Fruit fly (Drosophila melanogaster) whole organism, pupa: ENCODE data around the gene GatA.

Experiments used
- CG10348 ChIP-seq: fragments of 200-800 bp; sonication (Bioruptor generic); IDR thresholded peaks from 2 replicates; pipeline ENCODE4 v1.3.6; 2022; ENCODE audit warnings: missing biosample characterization, missing genetic modification characterization
- CG12605 ChIP-seq: fragments of 200-800 bp; sonication (Bioruptor generic); IDR thresholded peaks from 2 replicates; pipeline ENCODE4 v1.3.6; 2022; ENCODE audit warnings: missing biosample characterization, missing genetic modification characterization
- CG13204 ChIP-seq: fragments of 200-800 bp; sonication (Bioruptor generic); optimal IDR thresholded peaks from 2 replicates; lab custom pipeline; 2018; ENCODE audit warnings: missing biosample characterization, mild to moderate bottlenecking, missing genetic modification characterization, moderate library complexity
- CG14655 ChIP-seq: fragments of 200-800 bp; sonication (Bioruptor generic); optimal IDR thresholded peaks from 3 replicates; lab custom pipeline; 2017; ENCODE audit warnings: mild to moderate bottlenecking, missing biosample characterization, missing genetic modification reagents, missing genetic modification characterization
- CG15710 ChIP-seq: fragments of 200-800 bp; sonication (Bioruptor generic); optimal IDR thresholded peaks from 2 replicates; lab custom pipeline; 2018; ENCODE audit warnings: missing biosample characterization, mild to moderate bottlenecking, missing genetic modification characterization, moderate library complexity
- CG17806 ChIP-seq: fragments of 200-800 bp; sonication (Bioruptor generic); optimal IDR thresholded peaks from 2 replicates; lab custom pipeline; 2018; ENCODE audit warnings: missing biosample characterization, mild to moderate bottlenecking, missing genetic modification characterization, moderate library complexity
- CG32121 ChIP-seq: fragments of 200-800 bp; sonication (Bioruptor generic); IDR thresholded peaks from 2 replicates; pipeline ENCODE4 v1.3.6; 2022; ENCODE audit warnings: missing biosample characterization, missing genetic modification characterization
- CG34367 ChIP-seq: fragments of 200-800 bp; sonication (Bioruptor generic); optimal IDR thresholded peaks from 2 replicates; lab custom pipeline; 2018; ENCODE audit warnings: missing biosample characterization, mild to moderate bottlenecking, missing genetic modification characterization
- CG4496 ChIP-seq: fragments of 200-800 bp; sonication (Bioruptor generic); IDR thresholded peaks from 3 replicates; pipeline ENCODE4 v1.3.6; 2022; ENCODE audit warnings: missing biosample characterization, missing genetic modification characterization
- CG8159 ChIP-seq: fragments of 200-800 bp; sonication (Bioruptor generic); optimal IDR thresholded peaks from 3 replicates; lab custom pipeline; 2018; ENCODE audit warnings: missing biosample characterization, mild to moderate bottlenecking, missing genetic modification characterization, moderate library complexity
- CG8301 ChIP-seq: fragments of 200-800 bp; sonication (Bioruptor generic); optimal IDR thresholded peaks from 2 replicates; lab custom pipeline; 2018; ENCODE audit warnings: missing biosample characterization, mild to moderate bottlenecking, missing genetic modification characterization
- CG9948 ChIP-seq: fragments of 200-800 bp; sonication (Bioruptor generic); optimal IDR thresholded peaks from 2 replicates; lab custom pipeline; 2018; ENCODE audit warnings: missing biosample characterization, mild to moderate bottlenecking, missing genetic modification characterization, moderate library complexity
- D1 ChIP-seq: fragments of 200-800 bp; sonication (Bioruptor generic); optimal IDR thresholded peaks from 2 replicates; lab custom pipeline; 2018; ENCODE audit warnings: missing biosample characterization, mild to moderate bottlenecking, missing genetic modification characterization, moderate library complexity
- EcR ChIP-seq: fragments of 200-800 bp; sonication (Bioruptor generic); optimal IDR thresholded peaks from 3 replicates; lab custom pipeline; 2019; ENCODE audit warnings: missing biosample characterization, missing genetic modification characterization, mild to moderate bottlenecking, moderate library complexity, missing genetic modification reagents
- Ets98B ChIP-seq: fragments of 200-800 bp; sonication (Bioruptor generic); IDR thresholded peaks from 2 replicates; pipeline ENCODE4 v1.3.6; 2022; ENCODE audit warnings: missing biosample characterization, missing genetic modification characterization
- Pif1A ChIP-seq: fragments of 200-800 bp; sonication (Bioruptor generic); optimal IDR thresholded peaks from 3 replicates; lab custom pipeline; 2016; ENCODE audit warnings: missing biosample characterization, missing genetic modification characterization
- Pif1B ChIP-seq: fragments of 200-800 bp; sonication (Bioruptor generic); optimal IDR thresholded peaks from 3 replicates; lab custom pipeline; 2016; ENCODE audit warnings: missing biosample characterization, missing genetic modification characterization
- Snoo ChIP-seq: fragments of 200-800 bp; sonication (Bioruptor generic); optimal IDR thresholded peaks from 3 replicates; lab custom pipeline; 2017; ENCODE audit warnings: missing biosample characterization, mild to moderate bottlenecking, missing genetic modification characterization, inconsistent platforms
- fd96Ca ChIP-seq: fragments of 200-800 bp; sonication (Bioruptor generic); IDR thresholded peaks from 3 replicates; pipeline ENCODE4 v1.3.6; 2022; ENCODE audit warnings: missing biosample characterization, missing genetic modification characterization
- gl ChIP-seq: fragments of 200-800 bp; sonication (Bioruptor generic); optimal IDR thresholded peaks from 2 replicates; lab custom pipeline; 2018; ENCODE audit warnings: missing biosample characterization, mild to moderate bottlenecking, missing genetic modification characterization

Gene GatA

dm6 chr3R:19071951-19072350 lies 43.3 kb upstream of the GatA start:
- TF ChIP-seq CG9948 (no peak), EcR (GFP tag; lab: Kevin White, UChicago) (peak; percentile 96)

DNA sequence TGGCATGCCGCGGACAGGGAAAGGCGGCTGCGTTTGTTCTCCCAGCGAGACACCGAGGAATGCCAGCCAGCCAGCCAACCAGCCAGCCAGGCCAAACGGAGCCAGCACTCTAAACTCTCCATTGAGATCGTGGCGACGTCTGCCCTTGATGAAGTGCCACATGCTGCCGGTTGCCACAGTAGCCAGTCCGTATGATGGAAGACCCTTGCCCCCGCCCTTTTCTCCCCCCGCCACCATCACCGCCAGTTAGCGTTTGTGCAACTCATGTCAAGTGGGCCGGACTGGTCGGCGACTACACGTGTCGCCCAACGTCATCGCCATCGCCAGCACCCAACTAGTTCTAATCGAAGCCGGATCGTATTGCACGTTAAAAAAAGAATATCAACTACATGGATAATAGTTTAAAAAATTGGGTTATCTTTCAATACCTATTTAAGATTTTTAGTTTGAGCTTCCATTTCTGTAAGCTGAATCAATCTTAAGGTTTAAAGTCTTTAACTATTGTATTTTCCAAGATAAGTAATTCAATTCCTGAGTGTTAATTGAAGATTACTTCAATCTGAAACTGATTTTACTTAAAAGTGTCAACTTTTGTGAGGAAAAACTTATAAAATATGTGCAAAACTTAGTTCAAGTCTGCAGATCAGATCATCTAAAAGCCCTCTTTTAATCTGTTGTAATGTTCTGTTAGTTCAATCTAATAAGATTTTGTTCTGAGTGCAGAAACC lies 41.7 kb upstream of the GatA start:
- TF ChIP-seq CG13204 = no peak
- TF ChIP-seq CG8301 (tag; lab: Kevin White, UChicago) = peak; percentile 69
- no peak for TF ChIP-seq Ets98B (GFP tag; lab: Robert Waterston, UW)
- peak; percentile 37 for TF ChIP-seq CG34367 (tag; lab: Kevin White, UChicago)
- TF ChIP-seq CG8159 (tag; lab: Kevin White, UChicago) = peak; percentile 57
- TF ChIP-seq CG15710 = peak; percentile 45
- peak; percentile 40 for TF ChIP-seq CG17806 (tag; lab: Kevin White, UChicago)
- peak; percentile 60 for TF ChIP-seq CG9948
- TF ChIP-seq CG14655 (GFP tag; lab: Kevin White, UChicago) = peak; percentile 80
- TF ChIP-seq D1 (tag; lab: Kevin White, UChicago) = peak; percentile 7
- TF ChIP-seq CG12605 (GFP tag; lab: Robert Waterston, UW) = no peak
- no peak for TF ChIP-seq fd96Ca
- TF ChIP-seq CG10348 (GFP tag; lab: Robert Waterston, UW) = no peak
- TF ChIP-seq Pif1A (GFP tag; lab: Kevin White, UChicago) = peak; percentile 21
- TF ChIP-seq EcR (GFP tag; lab: Kevin White, UChicago) = no peak

- TF ChIP-seq Snoo (tag; lab: Kevin White, UChicago) (no peak), CG9948 (peak; percentile 41), Ets98B (GFP tag; lab: Robert Waterston, UW) (no peak), CG8159 (tag; lab: Kevin White, UChicago) (peak; percentile 8), CG14655 (GFP tag; lab: Kevin White, UChicago) (peak; percentile 54), EcR (GFP tag; lab: Kevin White, UChicago) (no peak), CG15710 (peak; percentile 28), CG17806 (tag; lab: Kevin White, UChicago) (peak; percentile 34), CG4496 (GFP tag; lab: Robert Waterston, UW) (0 out of 3 replicates have a peak, but pooled peaks have one; percentile 43), CG34367 (tag; lab: Kevin White, UChicago) (peak; percentile 35), CG8301 (tag; lab: Kevin White, UChicago) (peak; percentile 24), CG10348 (GFP tag; lab: Robert Waterston, UW) (no peak)
Observed at dm6 chr3R:19069740-19070139, 41.1 kb upstream of the GatA start.

DNA sequence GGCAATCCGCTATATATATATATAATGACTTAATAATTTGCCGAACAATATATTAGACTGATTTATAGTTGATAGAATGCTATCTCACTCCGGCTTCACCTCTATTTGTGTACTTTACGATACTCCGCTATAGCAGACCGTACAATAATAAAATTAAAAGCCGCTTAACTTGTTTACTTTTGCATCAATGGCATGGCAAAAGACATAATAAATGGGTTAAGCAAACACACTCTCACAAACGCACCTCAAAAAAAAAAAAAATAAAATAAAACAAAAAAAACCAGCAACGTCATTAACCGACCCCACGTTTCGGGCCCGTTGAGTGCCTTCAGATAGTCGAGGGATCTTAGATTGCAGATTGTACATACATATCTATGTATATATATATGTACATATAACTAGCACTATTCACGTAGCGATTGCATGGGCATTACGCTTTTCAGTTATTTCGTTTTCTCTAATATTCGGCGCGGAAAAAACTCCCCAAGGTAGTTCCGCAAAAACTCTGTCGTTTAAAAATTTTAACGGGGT lies 39.3 kb upstream of the GatA start:
- TF ChIP-seq CG32121 (GFP tag; lab: Robert Waterston, UW) = no peak
- peak; percentile 55; the same call in 2 of the 3 replicates for TF ChIP-seq fd96Ca
- no peak for TF ChIP-seq CG13204
- no peak; the same call in 1 of the 2 replicates for TF ChIP-seq Ets98B (GFP tag; lab: Robert Waterston, UW)
- no peak for TF ChIP-seq gl (tag; lab: Kevin White, UChicago)
- TF ChIP-seq CG8301 (tag; lab: Kevin White, UChicago) = no peak
- TF ChIP-seq EcR (GFP tag; lab: Kevin White, UChicago) = no peak
- TF ChIP-seq, all 21 proteins: peak for 1

- peak; percentile 93 for TF ChIP-seq EcR (GFP tag; lab: Kevin White, UChicago)
- no peak for TF ChIP-seq fd96Ca
- TF ChIP-seq CG9948 = no peak
- no peak for TF ChIP-seq CG32121 (GFP tag; lab: Robert Waterston, UW)
- TF ChIP-seq D1 (tag; lab: Kevin White, UChicago) = no peak
- no peak for TF ChIP-seq Snoo (tag; lab: Kevin White, UChicago)
- no peak for TF ChIP-seq Ets98B (GFP tag; lab: Robert Waterston, UW)
Observed at dm6 chr3R:19066965-19067614, 38.4 kb upstream of the GatA start.

DNA sequence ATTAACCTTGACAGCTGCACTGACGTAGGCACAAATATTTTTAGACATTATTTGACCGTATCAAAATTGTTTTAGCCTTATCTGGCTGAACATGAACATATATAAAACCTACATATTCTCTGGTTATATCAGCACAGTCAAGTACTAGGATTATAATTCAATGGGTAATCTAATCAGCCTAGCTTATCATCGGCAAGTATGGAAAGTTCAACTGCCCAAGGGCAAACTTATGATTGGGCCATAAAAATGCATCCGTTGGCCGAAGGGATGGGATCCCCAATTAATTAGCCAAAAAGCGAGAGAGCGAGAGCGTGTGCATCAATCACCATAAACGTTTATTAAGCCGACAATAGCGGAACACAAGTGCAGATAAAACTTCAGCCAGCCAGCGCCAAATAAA lies 36.8 kb upstream of the GatA start:
- TF ChIP-seq gl (tag; lab: Kevin White, UChicago) (no peak), CG13204 (no peak)

dm6 chr3R:19064037-19064664 lies 35.5 kb upstream of the GatA start:
- peak; percentile 35 for TF ChIP-seq Pif1B
- no peak for TF ChIP-seq D1 (tag; lab: Kevin White, UChicago)
- TF ChIP-seq CG4496 (GFP tag; lab: Robert Waterston, UW) = peak; percentile 40; the same call in 1 of the 3 replicates
- no peak for TF ChIP-seq CG9948
- TF ChIP-seq Ets98B (GFP tag; lab: Robert Waterston, UW) = peak; percentile 15; the same call in 1 of the 2 replicates
- TF ChIP-seq Snoo (tag; lab: Kevin White, UChicago) = peak; percentile 67
- TF ChIP-seq CG10348 (GFP tag; lab: Robert Waterston, UW) = no peak
